Fruit fly (Drosophila melanogaster) whole organism, embryonic: ENCODE data around the gene edin.

Source experiments
- ATbp ChIP-seq: fragments of 200-800 bp; sonication (Bioruptor generic); optimal IDR thresholded peaks from 2 replicates; lab custom pipeline; 2017; ENCODE audit warnings: missing biosample characterization, mild to moderate bottlenecking, missing genetic modification characterization, missing genetic modification reagents
- Abd-B ChIP-seq: fragments of 200-800 bp; sonication (Bioruptor generic); optimal IDR thresholded peaks from 2 replicates; lab custom pipeline; 2018; ENCODE audit warnings: missing biosample characterization, mild to moderate bottlenecking, missing genetic modification characterization, moderate library complexity
- Aef1 ChIP-seq: fragments of 200-800 bp; sonication (Bioruptor generic); IDR thresholded peaks from 3 replicates; pipeline ENCODE4 v1.3.6; 2022; ENCODE audit warnings: missing biosample characterization, missing genetic modification characterization
- Atf6 ChIP-seq: fragments of 200-800 bp; sonication (Bioruptor generic); IDR thresholded peaks from 2 replicates; pipeline ENCODE4 v1.3.6; 2022; ENCODE audit warnings: missing biosample characterization, missing genetic modification characterization
- CG10274 ChIP-seq: fragments of 200-800 bp; sonication (Bioruptor generic); optimal IDR thresholded peaks from 3 replicates; lab custom pipeline; 2017; ENCODE audit warnings: missing biosample characterization, mild to moderate bottlenecking, missing genetic modification characterization
- CG10366 ChIP-seq: fragments of 200-800 bp; sonication (Bioruptor generic); IDR thresholded peaks from 2 replicates; pipeline ENCODE4 v1.3.6; 2022; ENCODE audit warnings: missing biosample characterization, missing genetic modification characterization
- CG10565 ChIP-seq: fragments of 200-800 bp; sonication (Bioruptor generic); optimal IDR thresholded peaks from 3 replicates; lab custom pipeline; 2016; ENCODE audit warnings: missing biosample characterization, mild to moderate bottlenecking, missing genetic modification characterization
- CG12155 ChIP-seq: fragments of 200-800 bp; sonication (Bioruptor generic); optimal IDR thresholded peaks from 3 replicates; lab custom pipeline; 2016; ENCODE audit warnings: missing biosample characterization, missing genetic modification characterization
- CG12942 ChIP-seq: fragments of 200-800 bp; sonication (Bioruptor generic); optimal IDR thresholded peaks from 3 replicates; lab custom pipeline; 2016; ENCODE audit warnings: missing biosample characterization, missing genetic modification characterization
- CG13624 ChIP-seq: fragments of 200-800 bp; sonication (Bioruptor generic); optimal IDR thresholded peaks from 2 replicates; lab custom pipeline; 2016; ENCODE audit warnings: missing biosample characterization, missing genetic modification characterization
- CG14860 ChIP-seq: fragments of 200-800 bp; sonication (Bioruptor generic); IDR thresholded peaks from 3 replicates; pipeline ENCODE4 v1.3.6; 2022; ENCODE audit warnings: missing biosample characterization, missing genetic modification characterization; ENCODE audit not compliant: partially characterized antibody
- CG15073 ChIP-seq: fragments of 200-800 bp; sonication (Bioruptor generic); optimal IDR thresholded peaks from 2 replicates; lab custom pipeline; 2016; ENCODE audit warnings: missing biosample characterization, missing genetic modification characterization
- CG16813 ChIP-seq: fragments of 200-800 bp; sonication (Bioruptor generic); IDR thresholded peaks from 3 replicates; pipeline ENCODE4 v1.3.6; 2022; ENCODE audit warnings: missing biosample characterization, missing genetic modification characterization; ENCODE audit not compliant: partially characterized antibody
- CG17385 ChIP-seq: fragments of 200-800 bp; sonication (Bioruptor generic); optimal IDR thresholded peaks from 3 replicates; lab custom pipeline; 2018; ENCODE audit warnings: missing biosample characterization, mild to moderate bottlenecking, missing genetic modification characterization
- CG17568 ChIP-seq: fragments of 200-800 bp; sonication (Bioruptor generic); optimal IDR thresholded peaks from 2 replicates; lab custom pipeline; 2018; ENCODE audit warnings: missing biosample characterization, mild to moderate bottlenecking, missing genetic modification characterization, moderate library complexity
- CG1792 ChIP-seq: fragments of 200-800 bp; sonication (Bioruptor generic); optimal IDR thresholded peaks from 2 replicates; lab custom pipeline; 2016; ENCODE audit warnings: missing biosample characterization, missing genetic modification characterization
- CG18262 ChIP-seq: fragments of 200-800 bp; optimal IDR thresholded peaks from 3 replicates; lab custom pipeline; 2019; ENCODE audit warnings: missing biosample characterization, mild to moderate bottlenecking, missing genetic modification characterization, moderate library complexity
- CG31441 ChIP-seq: fragments of 200-800 bp; sonication (Bioruptor generic); IDR thresholded peaks from 2 replicates; pipeline ENCODE4 v1.3.6; 2022; ENCODE audit warnings: missing biosample characterization, missing genetic modification characterization
- CG4820 ChIP-seq: fragments of 200-800 bp; sonication (Bioruptor generic); optimal IDR thresholded peaks from 3 replicates; lab custom pipeline; 2016; ENCODE audit warnings: missing biosample characterization, missing genetic modification characterization
- CG6254 ChIP-seq: fragments of 200-800 bp; sonication (Bioruptor generic); optimal IDR thresholded peaks from 3 replicates; lab custom pipeline; 2017; ENCODE audit warnings: mild to moderate bottlenecking, missing biosample characterization, missing genetic modification reagents, missing genetic modification characterization
- CG6689 ChIP-seq: fragments of 200-800 bp; sonication (Bioruptor generic); IDR thresholded peaks from 2 replicates; pipeline ENCODE4 v1.3.6; 2022; ENCODE audit warnings: missing biosample characterization, missing genetic modification characterization
- CG7271 ChIP-seq: fragments of 200-800 bp; sonication (Bioruptor generic); optimal IDR thresholded peaks from 2 replicates; lab custom pipeline; 2018; ENCODE audit warnings: missing biosample characterization, mild to moderate bottlenecking, missing genetic modification characterization, moderate library complexity
- CG9932 ChIP-seq: fragments of 200-800 bp; sonication (Bioruptor generic); IDR thresholded peaks from 2 replicates; pipeline ENCODE4 v1.3.6; 2022; ENCODE audit warnings: missing biosample characterization, missing genetic modification characterization
- Dad ChIP-seq: fragments of 200-800 bp; sonication (Bioruptor generic); optimal IDR thresholded peaks from 3 replicates; lab custom pipeline; 2016; ENCODE audit warnings: missing biosample characterization, missing genetic modification characterization
- Dip2 ChIP-seq: fragments of 200-800 bp; sonication (Bioruptor generic); IDR thresholded peaks from 2 replicates; pipeline ENCODE4 v1.3.6; 2022; ENCODE audit warnings: missing biosample characterization, missing genetic modification characterization
- Dref ChIP-seq: fragments of 200-800 bp; sonication (Bioruptor generic); IDR thresholded peaks from 2 replicates; pipeline ENCODE4 v1.3.6; 2022; ENCODE audit warnings: missing biosample characterization, missing genetic modification characterization
- Drgx ChIP-seq: fragments of 200-800 bp; sonication (Bioruptor generic); IDR thresholded peaks from 2 replicates; pipeline ENCODE4 v1.3.6; 2022; ENCODE audit warnings: missing biosample characterization, missing genetic modification characterization
- HmgD ChIP-seq: fragments of 200-800 bp; sonication (Bioruptor generic); optimal IDR thresholded peaks from 3 replicates; lab custom pipeline; 2016; ENCODE audit warnings: missing biosample characterization, missing genetic modification characterization
- Max ChIP-seq: fragments of 200-800 bp; sonication (Bioruptor generic); optimal IDR thresholded peaks from 2 replicates; lab custom pipeline; 2016; ENCODE audit warnings: missing biosample characterization, mild to moderate bottlenecking, missing genetic modification characterization
- Mrtf ChIP-seq: fragments of 200-800 bp; sonication (Bioruptor generic); IDR thresholded peaks from 3 replicates; pipeline ENCODE4 v1.3.6; 2022; ENCODE audit warnings: missing biosample characterization, missing genetic modification characterization
- NFAT ChIP-seq: fragments of 200-800 bp; sonication (Bioruptor generic); IDR thresholded peaks from 2 replicates; pipeline ENCODE4 v1.3.6; 2022; ENCODE audit warnings: missing biosample characterization, missing genetic modification characterization
- Oaz ChIP-seq: fragments of 200-800 bp; sonication (Bioruptor generic); IDR thresholded peaks from 2 replicates; pipeline ENCODE4 v1.3.6; 2022; ENCODE audit warnings: missing biosample characterization, missing genetic modification characterization
- Ptx1 ChIP-seq: fragments of 200-800 bp; sonication (Bioruptor generic); IDR thresholded peaks from 2 replicates; pipeline ENCODE4 v1.3.6; 2022; ENCODE audit warnings: missing biosample characterization, missing genetic modification characterization
- TFAM ChIP-seq: fragments of 200-800 bp; sonication (Bioruptor generic); optimal IDR thresholded peaks from 2 replicates; lab custom pipeline; 2017; ENCODE audit warnings: missing biosample characterization, missing genetic modification characterization, inconsistent platforms
- cad ChIP-seq: fragments of >200 bp; optimal IDR thresholded peaks from 2 replicates; lab custom pipeline; 2017; ENCODE audit warnings: missing biosample characterization, missing genetic modification characterization
- cas ChIP-seq: fragments of 200-800 bp; sonication (Bioruptor generic); IDR thresholded peaks from 2 replicates; pipeline ENCODE4 v1.3.6; 2022; ENCODE audit warnings: missing biosample characterization, missing genetic modification characterization
- chif ChIP-seq, 2 experiments: fragments of 200-800 bp; sonication (Bioruptor generic); optimal IDR thresholded peaks; 3 replicates each; lab custom pipeline; 2016; ENCODE audit warnings: missing biosample characterization in 2 of 2, missing genetic modification characterization in 2 of 2
- chn ChIP-seq: fragments of 200-800 bp; sonication (Bioruptor generic); optimal IDR thresholded peaks from 2 replicates; lab custom pipeline; 2016; ENCODE audit warnings: missing biosample characterization, missing genetic modification characterization
- crc ChIP-seq: fragments of 200-800 bp; sonication (Bioruptor generic); optimal IDR thresholded peaks from 2 replicates; lab custom pipeline; 2016; ENCODE audit warnings: missing biosample characterization, missing genetic modification characterization
- dati ChIP-seq: fragments of 200-800 bp; sonication (Bioruptor generic); IDR thresholded peaks from 2 replicates; pipeline ENCODE4 v1.3.6; 2022; ENCODE audit warnings: missing biosample characterization, missing genetic modification characterization
- dmrt99B ChIP-seq: fragments of 200-800 bp; sonication (Bioruptor generic); optimal IDR thresholded peaks from 2 replicates; lab custom pipeline; 2018; ENCODE audit warnings: missing biosample characterization, mild to moderate bottlenecking, missing genetic modification characterization, moderate library complexity
- grn ChIP-seq: fragments of 200-800 bp; sonication (Bioruptor generic); optimal IDR thresholded peaks from 3 replicates; lab custom pipeline; 2017; ENCODE audit warnings: missing biosample characterization, missing genetic modification characterization
- ham ChIP-seq: fragments of 200-800 bp; sonication (Bioruptor generic); IDR thresholded peaks from 2 replicates; pipeline ENCODE4 v1.3.6; 2022; ENCODE audit warnings: missing biosample characterization, missing genetic modification characterization
- her ChIP-seq: fragments of 200-800 bp; sonication (Bioruptor generic); optimal IDR thresholded peaks from 2 replicates; lab custom pipeline; 2016; ENCODE audit warnings: missing biosample characterization, missing genetic modification characterization
- ind ChIP-seq: fragments of 200-800 bp; sonication (Bioruptor generic); optimal IDR thresholded peaks from 3 replicates; lab custom pipeline; 2016; ENCODE audit warnings: missing biosample characterization, missing genetic modification characterization
- kah ChIP-seq: fragments of 200-800 bp; sonication (Bioruptor generic); optimal IDR thresholded peaks from 2 replicates; lab custom pipeline; 2018; ENCODE audit warnings: missing biosample characterization, mild to moderate bottlenecking, missing genetic modification characterization
- maf-S ChIP-seq: fragments of 200-800 bp; sonication (Bioruptor generic); optimal IDR thresholded peaks from 2 replicates; lab custom pipeline; 2016; ENCODE audit warnings: missing biosample characterization, missing genetic modification characterization
- nerfin-2 ChIP-seq: fragments of 200-800 bp; sonication (Bioruptor generic); IDR thresholded peaks from 2 replicates; pipeline ENCODE4 v1.3.6; 2022; ENCODE audit warnings: missing biosample characterization, missing genetic modification characterization; ENCODE audit not compliant: partially characterized antibody
- pan ChIP-seq, 4 experiments: fragments of >200 bp in 3 of 4; fragments of 200-800 bp in 1 of 4; sonication (Bioruptor generic) in 1 of 4; optimal IDR thresholded peaks in 3 of 4; IDR thresholded peaks in 1 of 4; 2 replicates each; pipeline versions ENCODE4 v1.3.6 to Lab custom; 2017 to 2022; ENCODE audit warnings: missing biosample characterization in 2 of 4, missing genetic modification characterization in 2 of 4, mixed read lengths in 1 of 4
- so ChIP-seq: fragments of 200-800 bp; sonication (Bioruptor generic); IDR thresholded peaks from 3 replicates; pipeline ENCODE4 v1.3.6; 2022; ENCODE audit warnings: missing biosample characterization, missing genetic modification characterization
- sr ChIP-seq: fragments of 200-800 bp; sonication (Bioruptor generic); IDR thresholded peaks from 3 replicates; pipeline ENCODE4 v1.3.6; 2022; ENCODE audit warnings: missing biosample characterization, missing genetic modification characterization
- zen ChIP-seq: fragments of 200-800 bp; sonication (Bioruptor generic); optimal IDR thresholded peaks from 3 replicates; lab custom pipeline; 2018; ENCODE audit warnings: missing biosample characterization, mild to moderate bottlenecking, missing genetic modification characterization, moderate library complexity

The edin gene

DNA sequence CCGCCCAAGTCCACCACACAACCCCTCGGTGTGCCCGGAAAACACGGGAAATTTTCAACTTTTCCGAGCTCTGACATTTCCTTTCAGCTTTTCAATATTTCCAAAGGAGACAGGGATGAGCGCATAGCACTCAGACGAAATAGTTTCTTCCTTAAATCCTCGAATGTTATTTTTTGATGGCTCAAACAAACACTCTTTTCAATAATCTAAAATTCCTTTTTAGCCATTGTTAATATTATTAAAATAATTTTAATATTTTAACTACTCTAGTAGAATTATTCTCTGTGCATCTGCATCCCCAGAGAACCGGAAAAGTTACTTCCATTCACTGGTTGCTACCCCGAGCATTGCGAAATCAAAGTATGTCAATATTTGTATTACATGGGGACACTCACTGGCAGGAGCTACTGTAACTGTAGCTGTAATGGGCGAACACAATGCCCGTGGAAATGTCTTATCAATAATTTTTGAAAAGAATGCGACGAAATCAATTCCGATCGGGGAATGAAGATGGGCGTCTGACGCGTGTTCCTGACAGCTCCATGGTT, 36.9 kb upstream of the edin start (continued):
- TF ChIP-seq CG31441 = peak; percentile 38; the same call in 1 of the 2 replicates
- no peak for TF ChIP-seq Dad (GFP tag; lab: Kevin White, UChicago)
- no peak for TF ChIP-seq CG7271 (tag; lab: Kevin White, UChicago)
- TF ChIP-seq cad (GFP tag; lab: Kevin White, UChicago) = no peak
- no peak for TF ChIP-seq Abd-B
- no peak for TF ChIP-seq CG14860 (GFP tag; lab: Robert Waterston, UW)
- TF ChIP-seq sr (GFP tag; lab: Robert Waterston, UW) = no peak
- TF ChIP-seq CG1792 (GFP tag; lab: Kevin White, UChicago) = no peak
- TF ChIP-seq CG18262 (tag; lab: Kevin White, UChicago) = peak; percentile 51
- no peak for TF ChIP-seq CG10366
- TF ChIP-seq CG12155 (GFP tag; lab: Kevin White, UChicago) = no peak
- no peak for TF ChIP-seq HmgD (GFP tag; lab: Kevin White, UChicago)
- no peak for TF ChIP-seq ham (GFP tag; lab: Robert Waterston, UW)
- no peak for TF ChIP-seq dati (GFP tag; lab: Robert Waterston, UW)
- TF ChIP-seq cas = no peak
- no peak for TF ChIP-seq CG16813 (GFP tag; lab: Robert Waterston, UW)
- no peak for TF ChIP-seq TFAM (GFP tag; lab: Kevin White, UChicago)
- no peak for TF ChIP-seq kah (GFP tag; lab: Kevin White, UChicago)
- TF ChIP-seq CG17568 (GFP tag; lab: Kevin White, UChicago) = no peak
- no peak for TF ChIP-seq Mrtf (GFP tag; lab: Robert Waterston, UW)
- no peak for TF ChIP-seq CG12942 (GFP tag; lab: Kevin White, UChicago)
- no peak for TF ChIP-seq grn (GFP tag; lab: Kevin White, UChicago)
- no peak for TF ChIP-seq pan (optimal IDR thresholded peaks at IDR 0.05; lab: Kevin White, UChicago)
- peak in 1 of 2 experiments; percentile 26 for TF ChIP-seq pan (GFP tag; optimal IDR thresholded peaks at IDR 0.05 in 1 of 2, IDR thresholded peaks at IDR 0.05 in 1 of 2)
- TF ChIP-seq CG15073 = no peak
- no peak for TF ChIP-seq nerfin-2 (GFP tag; lab: Robert Waterston, UW)
- no peak for TF ChIP-seq crc (GFP tag; lab: Kevin White, UChicago)
- no peak for TF ChIP-seq NFAT (GFP tag; lab: Robert Waterston, UW)
- TF ChIP-seq zen (tag; lab: Kevin White, UChicago) = no peak
- no peak for TF ChIP-seq CG10274 (GFP tag; lab: Kevin White, UChicago)
- no peak for TF ChIP-seq Dip2
- peak; percentile 12 for TF ChIP-seq CG17385 (GFP tag; lab: Kevin White, UChicago)
- TF ChIP-seq CG4820 (GFP tag; lab: Kevin White, UChicago) = no peak
- no peak for TF ChIP-seq maf-S (GFP tag; lab: Kevin White, UChicago)
- no peak for TF ChIP-seq her (GFP tag; lab: Kevin White, UChicago)
- TF ChIP-seq Dref (GFP tag; lab: Robert Waterston, UW) = no peak
- TF ChIP-seq chn = no peak
- TF ChIP-seq CG10565 = no peak
- TF ChIP-seq Aef1 = no peak
- TF ChIP-seq ind (GFP tag; lab: Kevin White, UChicago) = no peak
- TF ChIP-seq CG6689 (GFP tag; lab: Robert Waterston, UW) = peak; percentile 53; the same call in 1 of the 2 replicates
- no peak for TF ChIP-seq Drgx
- TF ChIP-seq Max (GFP tag; lab: Kevin White, UChicago) = no peak
- no peak for TF ChIP-seq Atf6
- TF ChIP-seq Ptx1 (GFP tag; lab: Robert Waterston, UW) = no peak
- peak; percentile 32 for TF ChIP-seq CG6254 (GFP tag; lab: Kevin White, UChicago)
- peak; percentile 38 for TF ChIP-seq dmrt99B
- no peak for TF ChIP-seq Oaz (GFP tag; lab: Robert Waterston, UW)
- TF ChIP-seq CG9932 (GFP tag; lab: Robert Waterston, UW) = no peak
- peak; percentile 5 for TF ChIP-seq ATbp (GFP tag; lab: Kevin White, UChicago)
- no peak for TF ChIP-seq chif (GFP tag; optimal IDR thresholded peaks at IDR 0.05; lab: Kevin White, UChicago)
- TF ChIP-seq CG13624 = no peak
- no peak for TF ChIP-seq so (GFP tag; lab: Robert Waterston, UW)
